Fruit fly (Drosophila melanogaster): ENCODE data around the gene CDK2AP1.

Gene CDK2AP1

dm6 chrX:11153826-11154510 lies 16.3 kb downstream of the CDK2AP1 start, which contains the start of the genes rtv and Dlic (continued):
- peak; percentile 1 for TF ChIP-seq CG13424 (tag; optimal IDR thresholded peaks at IDR 0.05)
- peak; percentile 85 for TF ChIP-seq Ets65A (GFP tag)
- peak; percentile 8 for TF ChIP-seq pita (GFP tag; optimal IDR thresholded peaks at IDR 0.05)
- peak; percentile 57; the same call in 1 of the 2 replicates for TF ChIP-seq bbx (GFP tag; IDR thresholded peaks at IDR 0.05; ENCODE audit: partially characterized antibody)
- TF ChIP-seq prd (optimal IDR thresholded peaks at IDR 0.05), result no peak
- TF ChIP-seq prd (GFP tag; IDR thresholded peaks at IDR 0.05), result 0 out of 3 replicates have a peak, but pooled peaks have one; percentile 16
- TF ChIP-seq CoRest (tag; optimal IDR thresholded peaks at IDR 0.05), result peak; percentile 51
- TF ChIP-seq CG16813 (GFP tag; IDR thresholded peaks at IDR 0.05; ENCODE audit: partially characterized antibody), result peak; percentile 73
- TF ChIP-seq CG12744 (GFP tag; optimal IDR thresholded peaks at IDR 0.05), result no peak
- peak; percentile 57 for TF ChIP-seq D19B (GFP tag; optimal IDR thresholded peaks at IDR 0.05)
- TF ChIP-seq btn (GFP tag; optimal IDR thresholded peaks at IDR 0.05), result no peak
- peak; percentile 13 to 95 for TF ChIP-seq Pdp1 (GFP tag; optimal IDR thresholded peaks at IDR 0.05)
- TF ChIP-seq pnt (GFP tag; optimal IDR thresholded peaks at IDR 0.05), result peak; percentile 15
- TF ChIP-seq Xbp1 (GFP tag; optimal IDR thresholded peaks at IDR 0.05), result peak; percentile 47
- TF ChIP-seq CG11456 (GFP tag; IDR thresholded peaks at IDR 0.05), result peak; percentile 73; the same call in 2 of the 3 replicates
- TF ChIP-seq CG7963 (GFP tag; IDR thresholded peaks at IDR 0.05; ENCODE audit: partially characterized antibody), result no peak; the same call in 2 of the 3 replicates
- no peak for TF ChIP-seq Awh (GFP tag; IDR thresholded peaks at IDR 0.05)
- no peak for TF ChIP-seq Nf-YB (GFP tag; optimal IDR thresholded peaks at IDR 0.05)
- TF ChIP-seq CG15269 (tag; optimal IDR thresholded peaks at IDR 0.05), result peak; percentile 17
- TF ChIP-seq lov (optimal IDR thresholded peaks at IDR 0.05), result no peak
- TF ChIP-seq lov (GFP tag; IDR thresholded peaks at IDR 0.05), result no peak
- TF ChIP-seq Sox102F (GFP tag; optimal IDR thresholded peaks at IDR 0.05), result peak; percentile 32
- TF ChIP-seq NFAT (GFP tag; IDR thresholded peaks at IDR 0.05), result peak; percentile 43; the same call in 1 of the 2 replicates
- peak; percentile 52 for TF ChIP-seq CG8290 (GFP tag; optimal IDR thresholded peaks at IDR 0.05)
- peak; percentile 17 to 23 for TF ChIP-seq CG8290 (tag; optimal IDR thresholded peaks at IDR 0.05)
- TF ChIP-seq exex (tag; optimal IDR thresholded peaks at IDR 0.05), result peak; percentile 20
- TF ChIP-seq CG1603 (tag; optimal IDR thresholded peaks at IDR 0.05), result peak; percentile 23
- TF ChIP-seq CG13894 (tag; optimal IDR thresholded peaks at IDR 0.05), result peak; percentile 53
- peak; percentile 54 for TF ChIP-seq CG30403 (GFP tag; optimal IDR thresholded peaks at IDR 0.05)
- peak; percentile 56 for TF ChIP-seq Hmr (GFP tag; optimal IDR thresholded peaks at IDR 0.05)
- TF ChIP-seq Atf3 (GFP tag; optimal IDR thresholded peaks at IDR 0.05), result peak; percentile 32
- peak; percentile 43 for TF ChIP-seq Sry-δ (GFP tag; optimal IDR thresholded peaks at IDR 0.05)
- TF ChIP-seq nerfin-1 (tag; optimal IDR thresholded peaks at IDR 0.05), result peak; percentile 74
- TF ChIP-seq CG12155 (GFP tag; optimal IDR thresholded peaks at IDR 0.05), result peak; percentile 91
- TF ChIP-seq CG1233 (GFP tag; optimal IDR thresholded peaks at IDR 0.05), result peak; percentile 17
- no peak for TF ChIP-seq en (GFP tag; optimal IDR thresholded peaks at IDR 0.05)
- no peak for TF ChIP-seq CG14667 (GFP tag; IDR thresholded peaks at IDR 0.05)
- peak; percentile 76 for TF ChIP-seq CG2129 (GFP tag; IDR thresholded peaks at IDR 0.05; ENCODE audit: partially characterized antibody)
- TF ChIP-seq CG8924 (tag; optimal IDR thresholded peaks at IDR 0.05), result peak; percentile 30
- TF ChIP-seq fu2 (GFP tag; optimal IDR thresholded peaks at IDR 0.05), result no peak
- TF ChIP-seq Trl (optimal IDR thresholded peaks at IDR 0.05), result no peak
- TF ChIP-seq Trl (GFP tag; optimal IDR thresholded peaks at IDR 0.05), result peak; percentile 10
- no peak for TF ChIP-seq CG14965 (GFP tag; optimal IDR thresholded peaks at IDR 0.05; ENCODE audit: borderline replicate concordance)
- no peak for TF ChIP-seq ftz-f1 (GFP tag; optimal IDR thresholded peaks at IDR 0.05)
- TF ChIP-seq mam (GFP tag; optimal IDR thresholded peaks at IDR 0.05), result peak; percentile 33
- TF ChIP-seq CG9817 (tag; optimal IDR thresholded peaks at IDR 0.05), result peak; percentile 21
- TF ChIP-seq CG3847 (GFP tag; IDR thresholded peaks at IDR 0.05), result 0 out of 2 replicates have a peak, but pooled peaks have one; percentile 26
- TF ChIP-seq crol (GFP tag; IDR thresholded peaks at IDR 0.05), result peak; percentile 64
- TF ChIP-seq BEAF-32 (GFP tag; optimal IDR thresholded peaks at IDR 0.05), result peak; percentile 76
- TF ChIP-seq Doc3 (GFP tag; IDR thresholded peaks at IDR 0.05; ENCODE audit: partially characterized antibody), result peak; percentile 75

Measured in whole organism, embryonic.